Fruit fly (Drosophila melanogaster) S2 (cell line): Measurements from ENCODE around the gene CG42529.

Experiments
- CG8478 ChIP-seq: fragments of >200 bp; optimal IDR thresholded peaks from 2 replicates; lab custom pipeline; 2018
- CTCF ChIP-seq, 2 experiments: fragments of >200 bp; optimal IDR thresholded peaks; 2 replicates each; lab custom pipeline; 2018

dm6 chr3L:19701662-19702061 is 27.1 kb upstream of the CG42529 start:
- TF ChIP-seq CG8478 (lab: Kevin White, UChicago) (no peak), CTCF (optimal IDR thresholded peaks at IDR 0.05; lab: Kevin White, UChicago) (no peak)
